Fruit fly (Drosophila melanogaster): Measurements from ENCODE around the gene Oat.

Gene Oat

DNA sequence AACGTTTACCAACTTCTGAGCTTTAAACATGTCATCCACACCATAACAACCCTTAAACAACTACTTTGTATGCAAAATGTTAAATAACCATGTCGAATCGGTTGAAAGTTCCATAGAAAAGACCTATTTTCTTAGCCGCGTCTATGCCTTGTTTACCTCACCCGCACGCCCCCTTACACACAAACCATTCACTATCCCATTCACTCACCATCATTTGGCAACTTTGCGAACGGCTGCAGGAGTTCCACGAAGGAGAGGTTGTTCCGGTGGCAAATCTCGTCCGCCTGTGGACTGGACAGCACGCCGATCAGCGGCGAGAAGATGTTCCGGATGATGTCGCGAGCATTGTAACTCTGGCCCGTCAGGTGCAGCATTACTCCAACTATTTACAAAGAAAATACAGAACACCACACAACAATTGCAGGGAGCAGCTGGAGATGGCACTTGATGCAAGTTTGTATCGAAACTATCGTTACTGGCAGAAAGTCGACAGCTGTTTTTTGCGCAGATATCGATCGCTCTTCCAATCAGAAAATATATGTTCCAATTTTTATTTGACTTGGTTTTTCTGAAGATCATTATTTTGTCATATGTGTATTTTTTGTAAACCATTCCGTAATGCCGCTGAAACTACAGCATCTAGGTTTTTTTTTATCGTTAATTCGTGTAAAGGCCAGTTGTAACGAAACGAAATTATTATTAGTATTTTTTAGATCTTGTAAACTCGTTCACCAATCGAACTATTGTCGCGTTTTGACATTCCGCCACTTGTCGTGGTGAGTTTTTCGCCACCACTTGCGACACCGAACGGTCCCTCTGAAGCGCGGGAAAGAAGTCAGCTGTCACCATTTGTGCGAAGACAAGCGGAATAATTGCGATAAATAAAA is 31.3 kb downstream of the Oat start, which contains the start of gene asf1 (continued):
- TF ChIP-seq Doc3 (GFP tag; IDR thresholded peaks at IDR 0.05; ENCODE audit: partially characterized antibody) (peak; percentile 67), Antp (GFP tag; optimal IDR thresholded peaks at IDR 0.05) (peak; percentile 23), grn (GFP tag; optimal IDR thresholded peaks at IDR 0.05) (no peak), crol (GFP tag; IDR thresholded peaks at IDR 0.05) (peak; percentile 85), Opbp (GFP tag; IDR thresholded peaks at IDR 0.05; ENCODE audit: partially characterized antibody) (peak; percentile 57; the same call in 2 of the 3 replicates), HLH3B (GFP tag; IDR thresholded peaks at IDR 0.05) (peak; percentile 24; the same call in 1 of the 2 replicates), sens (GFP tag) (peak; percentile 77), CG34422 (GFP tag; IDR thresholded peaks at IDR 0.05) (peak; percentile 38; the same call in 1 of the 3 replicates), CG14860 (GFP tag; IDR thresholded peaks at IDR 0.05; ENCODE audit: partially characterized antibody) (peak; percentile 54; the same call in 1 of the 3 replicates), CG13296 (GFP tag; optimal IDR thresholded peaks at IDR 0.05) (peak; percentile 17), H2.0 (GFP tag; IDR thresholded peaks at IDR 0.05) (no peak), NC2β (GFP tag; optimal IDR thresholded peaks at IDR 0.05) (peak; percentile 23), rib (GFP tag; IDR thresholded peaks at IDR 0.05) (peak; percentile 58; the same call in 1 of the 2 replicates), dmrt11E (tag; optimal IDR thresholded peaks at IDR 0.05) (no peak), CG11456 (GFP tag; IDR thresholded peaks at IDR 0.05) (0 out of 3 replicates have a peak, but pooled peaks have one; percentile 30), E2f1 (GFP tag; IDR thresholded peaks at IDR 0.05) (peak; percentile 51; the same call in 1 of the 2 replicates), onecut (GFP tag; IDR thresholded peaks at IDR 0.05) (peak; percentile 68), CHES-1-like (GFP tag; optimal IDR thresholded peaks at IDR 0.05) (peak; percentile 68), CG1792 (GFP tag; optimal IDR thresholded peaks at IDR 0.05) (no peak), crp (GFP tag; optimal IDR thresholded peaks at IDR 0.05) (peak; percentile 91 to 93), ac (GFP tag; optimal IDR thresholded peaks at IDR 0.05) (no peak), inv (GFP tag; IDR thresholded peaks at IDR 0.05; ENCODE audit: partially characterized antibody) (peak; percentile 71), Myb (GFP tag; optimal IDR thresholded peaks at IDR 0.05) (peak; percentile 12), BEAF-32 (GFP tag; optimal IDR thresholded peaks at IDR 0.05) (peak; percentile 88), CG12155 (GFP tag; optimal IDR thresholded peaks at IDR 0.05) (peak; percentile 33), pzg (GFP tag; optimal IDR thresholded peaks at IDR 0.05) (peak; percentile 56), vnd (GFP tag; IDR thresholded peaks at IDR 0.05; ENCODE audit: partially characterized antibody) (peak; percentile 72), zfh2 (GFP tag; optimal IDR thresholded peaks at IDR 0.05) (peak; percentile 43), bab2 (GFP tag; optimal IDR thresholded peaks at IDR 0.05) (peak; percentile 2), Hmx (GFP tag; optimal IDR thresholded peaks at IDR 0.05) (no peak), Med (GFP tag) (peak; percentile 85), CG14710 (tag; optimal IDR thresholded peaks at IDR 0.05) (peak; percentile 67), tin (GFP tag; optimal IDR thresholded peaks at IDR 0.05) (peak; percentile 14), az2 (GFP tag; optimal IDR thresholded peaks at IDR 0.05) (peak; percentile 18), corto (GFP tag; optimal IDR thresholded peaks at IDR 0.05) (peak; percentile 10), vfl (GFP tag; optimal IDR thresholded peaks at IDR 0.05) (no peak), chn (GFP tag; optimal IDR thresholded peaks at IDR 0.05) (peak; percentile 6), CG9727 (GFP tag; optimal IDR thresholded peaks at IDR 0.05) (peak; percentile 31), Dip3 (GFP tag; optimal IDR thresholded peaks at IDR 0.05) (peak; percentile 27), CG10431 (GFP tag; optimal IDR thresholded peaks at IDR 0.05) (peak; percentile 27), tll (GFP tag; optimal IDR thresholded peaks at IDR 0.05) (peak in 1 of 2 experiments; percentile 54), sens-2 (GFP tag; IDR thresholded peaks at IDR 0.05) (no peak), row (GFP tag; IDR thresholded peaks at IDR 0.05) (peak; percentile 66; the same call in 2 of the 3 replicates), CG15073 (GFP tag; optimal IDR thresholded peaks at IDR 0.05) (no peak), CG15479 (GFP tag; optimal IDR thresholded peaks at IDR 0.05) (peak; percentile 53), CG11398 (GFP tag; optimal IDR thresholded peaks at IDR 0.05) (peak; percentile 30), sna (GFP tag; IDR thresholded peaks at IDR 0.05; ENCODE audit: partially characterized antibody) (peak; percentile 67), CG2129 (GFP tag; IDR thresholded peaks at IDR 0.05; ENCODE audit: partially characterized antibody) (peak; percentile 47)

Data from whole organism, embryonic.